Worm (Caenorhabditis elegans) whole organism, L1 larva: ENCODE measurements around the gene W08E12.8.

Experiments
- C04F5.9 ChIP-seq: sonication (generic microtip); optimal IDR thresholded peaks from 2 replicates; lab custom pipeline; 2016; ENCODE audit warnings: missing genetic modification characterization, missing compliant biosample characterization
- C34B4.2 ChIP-seq: sonication (generic microtip); optimal IDR thresholded peaks from 2 replicates; lab custom pipeline; 2017; ENCODE audit warnings: mild to moderate bottlenecking, missing genetic modification characterization, missing compliant biosample characterization
- F16B12.6 ChIP-seq: fragments of 150-350 bp; optimal IDR thresholded peaks from 2 replicates; lab custom pipeline; 2014; ENCODE audit warnings: missing biosample characterization, missing genetic modification characterization
- Y116A8C.19 ChIP-seq: sonication (generic microtip); optimal IDR thresholded peaks from 2 replicates; lab custom pipeline; 2016; ENCODE audit warnings: missing compliant biosample characterization, missing genetic modification characterization, borderline replicate concordance
- aha-1 ChIP-seq: fragments of 150-350 bp; optimal IDR thresholded peaks from 2 replicates; lab custom pipeline; 2014; ENCODE audit warnings: missing biosample characterization, missing genetic modification characterization
- alr-1 ChIP-seq: fragments of 200-800 bp; sonication (Bioruptor generic); optimal IDR thresholded peaks from 2 replicates; lab custom pipeline; 2018; ENCODE audit warnings: borderline replicate concordance, mild to moderate bottlenecking, missing genetic modification characterization, missing compliant biosample characterization
- aly-2 ChIP-seq: fragments of 150-350 bp; optimal IDR thresholded peaks from 2 replicates; lab custom pipeline; 2014; ENCODE audit warnings: missing biosample characterization, missing genetic modification characterization
- blmp-1 ChIP-seq: fragments of 150-350 bp; optimal IDR thresholded peaks from 2 replicates; lab custom pipeline; 2014; ENCODE audit warnings: missing biosample characterization, missing genetic modification characterization
- ceh-63 ChIP-seq: fragments of 200-800 bp; sonication (Bioruptor generic); optimal IDR thresholded peaks from 2 replicates; lab custom pipeline; 2018; ENCODE audit warnings: mild to moderate bottlenecking, missing genetic modification characterization, missing compliant biosample characterization
- ceh-8 ChIP-seq: fragments of 200-800 bp; sonication (Bioruptor generic); optimal IDR thresholded peaks from 2 replicates; lab custom pipeline; 2018; ENCODE audit warnings: mild to moderate bottlenecking, missing genetic modification characterization, moderate library complexity, missing compliant biosample characterization
- ceh-82 ChIP-seq, 3 experiments: fragments of 150-350 bp in 1 of 3; sonication (generic microtip) in 2 of 3; optimal IDR thresholded peaks; 2 replicates each; lab custom pipeline; 2014 to 2017; ENCODE audit warnings: missing biosample characterization in 3 of 3, missing genetic modification characterization in 3 of 3
- ceh-88 ChIP-seq: fragments of 200-800 bp; sonication (Bioruptor generic); IDR thresholded peaks from 2 replicates; pipeline ENCODE4 v1.3.6; 2022; ENCODE audit warnings: missing genetic modification characterization, missing compliant biosample characterization
- efl-1 ChIP-seq, 4 experiments: fragments of 150-350 bp; optimal IDR thresholded peaks in 3 of 4; peaks in 1 of 4; 1 replicate in 1 of 4; 2 replicates in 3 of 4; lab custom pipeline; 2014; ENCODE audit warnings: missing biosample characterization in 2 of 4, missing genetic modification characterization in 2 of 4, missing genetic modification reagents in 2 of 4
- egl-13 ChIP-seq: sonication (generic microtip); optimal IDR thresholded peaks from 2 replicates; lab custom pipeline; 2016; ENCODE audit warnings: missing genotype, missing genetic modification reagents, missing genetic modification characterization, missing compliant biosample characterization
- egl-27 ChIP-seq, 2 experiments: fragments of 150-350 bp in 1 of 2; sonication (generic microtip); optimal IDR thresholded peaks; 3 replicates each; lab custom pipeline; 2017 to 2018; ENCODE audit warnings: missing biosample characterization in 2 of 2, missing genetic modification characterization in 2 of 2, missing genetic modification reagents in 2 of 2
- elt-2 ChIP-seq: sonication (generic microtip); optimal IDR thresholded peaks from 2 replicates; lab custom pipeline; 2016; ENCODE audit warnings: missing genetic modification characterization, mild to moderate bottlenecking, inconsistent platforms, missing compliant biosample characterization, missing genetic modification reagents
- ets-5 ChIP-seq: fragments of 200-800 bp; sonication (Bioruptor generic); IDR thresholded peaks from 2 replicates; pipeline ENCODE4 v1.3.6; 2022; ENCODE audit warnings: missing genetic modification characterization, missing compliant biosample characterization
- fkh-10 ChIP-seq: sonication (generic microtip); optimal IDR thresholded peaks from 2 replicates; lab custom pipeline; 2017; ENCODE audit warnings: missing biosample characterization, missing genetic modification reagents, missing genetic modification characterization
- jun-1 ChIP-seq: fragments of 150-350 bp; optimal IDR thresholded peaks from 2 replicates; lab custom pipeline; 2014; ENCODE audit warnings: missing biosample characterization, missing genetic modification reagents, missing genetic modification characterization
- lin-14 ChIP-seq: fragments of 200-800 bp; sonication (Bioruptor generic); optimal IDR thresholded peaks from 2 replicates; lab custom pipeline; 2018; ENCODE audit warnings: mild to moderate bottlenecking, missing genetic modification characterization, moderate library complexity, missing compliant biosample characterization
- lin-35 ChIP-seq, 2 experiments: fragments of 150-350 bp; optimal IDR thresholded peaks; 2 replicates each; lab custom pipeline; 2014; ENCODE audit warnings: missing biosample characterization in 2 of 2, missing genetic modification characterization in 2 of 2, missing genetic modification reagents in 2 of 2
- lsy-2 ChIP-seq, 2 experiments: fragments of 150-350 bp; optimal IDR thresholded peaks; 2 replicates each; lab custom pipeline; 2014; ENCODE audit warnings: missing biosample characterization in 2 of 2, missing genetic modification characterization in 2 of 2
- mef-2 ChIP-seq: fragments of 150-350 bp; optimal IDR thresholded peaks from 2 replicates; lab custom pipeline; 2014; ENCODE audit warnings: missing biosample characterization, missing genetic modification characterization
- mep-1 ChIP-seq: fragments of 150-350 bp; optimal IDR thresholded peaks from 2 replicates; lab custom pipeline; 2014; ENCODE audit warnings: missing biosample characterization, missing genetic modification characterization
- nhr-11 ChIP-seq: fragments of 150-350 bp; optimal IDR thresholded peaks from 2 replicates; lab custom pipeline; 2014; ENCODE audit warnings: missing biosample characterization, missing genetic modification characterization
- nhr-19 ChIP-seq: fragments of 200-800 bp; sonication (Bioruptor generic); conservative IDR thresholded peaks from 2 replicates; pipeline ENCODE4 v1.3.6; 2022; ENCODE audit warnings: missing genetic modification characterization, missing compliant biosample characterization
- nhr-71 ChIP-seq: sonication (generic microtip); optimal IDR thresholded peaks from 2 replicates; lab custom pipeline; 2016; ENCODE audit warnings: mild to moderate bottlenecking, missing genetic modification characterization, moderate library complexity, missing compliant biosample characterization
- nhr-77 ChIP-seq: fragments of 150-350 bp; optimal IDR thresholded peaks from 2 replicates; lab custom pipeline; 2014; ENCODE audit warnings: missing biosample characterization, missing genetic modification characterization
- nhr-84 ChIP-seq: sonication (generic microtip); optimal IDR thresholded peaks from 2 replicates; lab custom pipeline; 2017; ENCODE audit warnings: missing biosample characterization, missing genetic modification characterization
- nhr-85 ChIP-seq: sonication (generic microtip); peaks from one replicate; lab custom pipeline; 2016; ENCODE audit warnings: missing genetic modification characterization, inconsistent platforms, missing compliant biosample characterization
- pag-3 ChIP-seq: sonication (generic microtip); optimal IDR thresholded peaks from 2 replicates; lab custom pipeline; 2017; ENCODE audit warnings: missing genetic modification characterization, mild to moderate bottlenecking, missing compliant biosample characterization, antibody characterized with exemption, borderline replicate concordance; ENCODE audit not compliant: insufficient read depth
- pax-3 ChIP-seq: fragments of 200-800 bp; sonication (Bioruptor generic); optimal IDR thresholded peaks from 2 replicates; lab custom pipeline; 2018; ENCODE audit warnings: mild to moderate bottlenecking, missing genetic modification characterization, moderate library complexity, missing compliant biosample characterization
- rnt-1 ChIP-seq: sonication (generic microtip); optimal IDR thresholded peaks from 2 replicates; lab custom pipeline; 2016; ENCODE audit warnings: mild to moderate bottlenecking, missing genetic modification characterization, moderate library complexity, missing compliant biosample characterization
- snpc-4 ChIP-seq: fragments of 150-350 bp; optimal IDR thresholded peaks from 2 replicates; lab custom pipeline; 2014; ENCODE audit warnings: missing biosample characterization, missing genetic modification characterization
- snu-23 ChIP-seq: sonication (generic microtip); optimal IDR thresholded peaks from 2 replicates; lab custom pipeline; 2016; ENCODE audit warnings: missing genetic modification characterization, missing compliant biosample characterization
- sox-4 ChIP-seq: sonication (generic microtip); optimal IDR thresholded peaks from 2 replicates; lab custom pipeline; 2016; ENCODE audit warnings: missing genetic modification characterization, missing compliant biosample characterization
- tbx-2 ChIP-seq: sonication (generic microtip); optimal IDR thresholded peaks from 2 replicates; lab custom pipeline; 2016; ENCODE audit warnings: missing genetic modification characterization, missing compliant biosample characterization
- tlp-1 ChIP-seq: fragments of 150-350 bp; optimal IDR thresholded peaks from 2 replicates; lab custom pipeline; 2014; ENCODE audit warnings: missing biosample characterization, missing genetic modification characterization
- unc-30 ChIP-seq: sonication (generic microtip); optimal IDR thresholded peaks from 2 replicates; lab custom pipeline; 2017; ENCODE audit warnings: missing biosample characterization, missing genetic modification characterization
- unc-62 ChIP-seq: fragments of 150-350 bp; optimal IDR thresholded peaks from 2 replicates; lab custom pipeline; 2014; ENCODE audit warnings: missing biosample characterization, missing genetic modification reagents, missing genetic modification characterization
- unc-86 ChIP-seq: sonication (generic microtip); optimal IDR thresholded peaks from 2 replicates; lab custom pipeline; 2016; ENCODE audit warnings: missing genetic modification characterization, missing compliant biosample characterization
- vab-15 ChIP-seq: sonication (generic microtip); optimal IDR thresholded peaks from 2 replicates; lab custom pipeline; 2017; ENCODE audit warnings: missing genotype, mild to moderate bottlenecking, missing genetic modification characterization, missing compliant biosample characterization
- xbp-1 ChIP-seq: sonication (generic microtip); optimal IDR thresholded peaks from 2 replicates; lab custom pipeline; 2016; ENCODE audit warnings: missing genetic modification characterization, missing compliant biosample characterization
- zag-1 ChIP-seq: fragments of 150-350 bp; optimal IDR thresholded peaks from 2 replicates; lab custom pipeline; 2014; ENCODE audit warnings: missing biosample characterization, missing genetic modification characterization
- ztf-4 ChIP-seq: fragments of 150-350 bp; optimal IDR thresholded peaks from 2 replicates; lab custom pipeline; 2014; ENCODE audit warnings: missing biosample characterization, missing genetic modification characterization

Gene W08E12.8

DNA sequence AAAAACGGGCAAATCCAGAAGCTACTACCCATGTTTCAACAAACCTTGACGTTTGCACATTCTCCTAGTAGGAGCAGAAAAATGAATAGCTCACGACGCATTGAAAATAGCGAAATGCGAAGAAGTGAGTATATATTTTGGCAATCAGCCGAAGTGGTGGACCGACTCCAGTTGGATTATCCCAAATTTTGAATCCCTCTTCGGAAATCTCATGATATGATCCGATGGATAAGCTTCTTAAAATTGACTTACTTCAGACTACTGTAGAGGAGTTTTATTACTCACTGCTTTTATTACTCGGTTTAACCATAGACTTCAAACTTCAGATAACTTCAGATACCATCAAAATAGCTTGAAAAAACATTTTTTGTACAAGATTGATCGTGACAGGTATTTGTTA is 2.9 kb upstream of the W08E12.8 start, which contains the start of gene gcy-23:
Gene gcy-23, minus strand, starts transcription at position 101 of the 400 bp plus-strand sequence.
- no peak for TF ChIP-seq C04F5.9 (tag; lab: Kevin White, UChicago)
- TF ChIP-seq ets-5 (GFP tag; lab: Robert Waterston, UW) = no peak
- TF ChIP-seq efl-1 (optimal IDR thresholded peaks at IDR 0.05; lab: Kevin White, UChicago) = no peak
- no peak for TF ChIP-seq efl-1 (GFP tag; optimal IDR thresholded peaks at IDR 0.05 in 1 of 2; lab: Kevin White, UChicago)

ce11 chrIV:3293800-3294493 is 1.8 kb downstream of the W08E12.8 start:
- TF ChIP-seq alr-1 (peak; percentile 62), ceh-8 (GFP tag; lab: Kevin White, UChicago) (no peak), ztf-4 (tag; lab: Kevin White, UChicago) (no peak), aha-1 (tag; lab: Kevin White, UChicago) (no peak), efl-1 (optimal IDR thresholded peaks at IDR 0.05; lab: Kevin White, UChicago) (no peak), efl-1 (GFP tag; optimal IDR thresholded peaks at IDR 0.05 in 1 of 2; lab: Kevin White, UChicago) (peak in 1 of 2 experiments; percentile 79), ceh-88 (GFP tag; lab: Robert Waterston, UW) (no peak), vab-15 (tag; lab: Kevin White, UChicago) (no peak)

DNA sequence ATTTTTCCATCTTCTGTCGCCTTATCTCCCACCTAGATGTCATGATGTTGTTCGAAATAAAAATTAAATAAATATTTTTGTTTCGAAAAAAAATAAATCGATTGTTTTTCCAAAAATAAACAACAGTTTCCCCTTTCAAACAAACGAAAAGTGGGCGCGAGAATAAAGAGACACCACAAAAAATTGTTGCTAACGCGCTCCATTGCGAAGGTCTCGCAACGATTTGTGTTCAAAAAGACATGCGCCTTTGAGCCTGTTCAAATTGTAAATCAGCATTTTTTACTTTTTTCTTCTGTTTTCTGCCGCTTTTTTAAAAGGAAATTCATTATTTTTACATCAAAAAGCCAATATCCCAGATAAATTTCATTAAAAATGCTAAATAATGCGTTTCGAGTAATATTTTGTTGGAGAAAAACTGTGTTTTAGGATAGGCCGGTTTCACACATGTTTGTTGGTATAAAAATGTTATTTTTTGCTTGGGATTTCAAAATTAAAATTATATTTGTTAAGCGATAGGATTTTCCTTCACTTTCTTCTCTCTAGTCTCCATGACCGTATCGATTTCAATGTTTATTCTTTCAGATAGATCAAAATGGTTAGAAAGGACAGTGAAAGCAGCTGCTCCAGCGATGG is 2.5 kb downstream of the W08E12.8 start, which contains the start of gene W08E12.7:
Gene W08E12.7, plus strand, starts transcription at position 583 of the 633 bp plus-strand sequence.
- TF ChIP-seq lin-35 (GFP tag; optimal IDR thresholded peaks at IDR 0.05; lab: Kevin White, UChicago) (peak; percentile 94 to 96), rnt-1 (peak; percentile 95), sox-4 (tag; lab: Kevin White, UChicago) (peak; percentile 64), ceh-88 (GFP tag; lab: Robert Waterston, UW) (peak; percentile 85), elt-2 (tag; lab: Kevin White, UChicago) (peak; percentile 40), pax-3 (peak; percentile 88), ceh-8 (GFP tag; lab: Kevin White, UChicago) (peak; percentile 54), tlp-1 (tag; lab: Kevin White, UChicago) (no peak), nhr-85 (tag; lab: Kevin White, UChicago) (peak; percentile 94), pag-3 (tag; lab: Kevin White, UChicago) (peak; percentile 55), unc-86 (peak; percentile 89), snpc-4 (tag; lab: Kevin White, UChicago) (peak; percentile 76), mef-2 (tag; lab: Kevin White, UChicago) (peak; percentile 35), snu-23 (peak; percentile 97), nhr-19 (GFP tag; lab: Robert Waterston, UW) (peak; percentile 92), mep-1 (tag; lab: Kevin White, UChicago) (peak; percentile 99), zag-1 (peak; percentile 50), nhr-11 (peak; percentile 68), ceh-82 (tag; optimal IDR thresholded peaks at IDR 0.05; lab: Kevin White, UChicago) (peak; percentile 94 to 98 (median 94)), egl-27 (tag; optimal IDR thresholded peaks at IDR 0.05; lab: Kevin White, UChicago) (no peak), egl-13 (tag; lab: Kevin White, UChicago) (peak; percentile 70), lin-14 (peak; percentile 95), lsy-2 (tag; optimal IDR thresholded peaks at IDR 0.05; lab: Kevin White, UChicago) (peak; percentile 96 to 97), F16B12.6 (tag; lab: Kevin White, UChicago) (peak; percentile 75), nhr-71 (tag; lab: Kevin White, UChicago) (peak; percentile 97), fkh-10 (GFP tag; lab: Kevin White, UChicago) (peak; percentile 69), unc-62 (GFP tag; lab: Kevin White, UChicago) (no peak), C34B4.2 (no peak), Y116A8C.19 (tag; lab: Kevin White, UChicago) (no peak), ceh-63 (GFP tag; lab: Kevin White, UChicago) (no peak), unc-30 (tag; lab: Kevin White, UChicago) (no peak), aly-2 (tag; lab: Kevin White, UChicago) (peak; percentile 84), tbx-2 (peak; percentile 90), xbp-1 (peak; percentile 92), nhr-77 (tag; lab: Kevin White, UChicago) (peak; percentile 96), nhr-84 (tag; lab: Kevin White, UChicago) (no peak), ets-5 (GFP tag; lab: Robert Waterston, UW) (no peak), efl-1 (optimal IDR thresholded peaks at IDR 0.05; lab: Kevin White, UChicago) (peak; percentile 94 to 96), efl-1 (GFP tag; optimal IDR thresholded peaks at IDR 0.05 in 1 of 2; lab: Kevin White, UChicago) (peak; percentile 88 to 99), jun-1 (tag; lab: Kevin White, UChicago) (peak; percentile 87), blmp-1 (tag; lab: Kevin White, UChicago) (peak; percentile 91)
